Worm (Caenorhabditis elegans): ENCODE data around the gene eif-3.L.

eif-3.L gene

ce11 chrII:5599326-5600044 is 22.8 kb downstream of the eif-3.L start, which contains the start of gene C17G10.10:
C17G10.10 (minus strand) TSS chrII:5599376.
- TF ChIP-seq T22C8.4 (GFP tag; IDR thresholded peaks at IDR 0.05): no peak
- TF ChIP-seq med-1 (GFP tag; optimal IDR thresholded peaks at IDR 0.05; ENCODE audit: insufficient read depth): no peak
- TF ChIP-seq klf-2 (GFP tag; conservative IDR thresholded peaks at IDR 0.05): no peak
- no peak for TF ChIP-seq tab-1 (GFP tag; IDR thresholded peaks at IDR 0.05)
- no peak for TF ChIP-seq ztf-23 (GFP tag; IDR thresholded peaks at IDR 0.05)
- TF ChIP-seq ref-1 (GFP tag; conservative IDR thresholded peaks at IDR 0.05): no peak
- TF ChIP-seq flt-1 (GFP tag; IDR thresholded peaks at IDR 0.05): no peak
- TF ChIP-seq ztf-29 (GFP tag; IDR thresholded peaks at IDR 0.05): no peak
- no peak for TF ChIP-seq cog-1 (tag; optimal IDR thresholded peaks at IDR 0.05)

ce11 chrII:5596247-5596646 is 26.0 kb downstream of the eif-3.L start, which contains the start of gene C17G10.1:
C17G10.1 (plus strand) TSS chrII:5596547.
- no peak for TF ChIP-seq ztf-23 (GFP tag; IDR thresholded peaks at IDR 0.05)
- TF ChIP-seq T22C8.4 (GFP tag; IDR thresholded peaks at IDR 0.05): no peak
- TF ChIP-seq klf-2 (GFP tag; conservative IDR thresholded peaks at IDR 0.05): no peak
- no peak for TF ChIP-seq flt-1 (GFP tag; IDR thresholded peaks at IDR 0.05)
- no peak for TF ChIP-seq tab-1 (GFP tag; IDR thresholded peaks at IDR 0.05)
- TF ChIP-seq ref-1 (GFP tag; conservative IDR thresholded peaks at IDR 0.05): no peak
- no peak for TF ChIP-seq ztf-29 (GFP tag; IDR thresholded peaks at IDR 0.05)

- TF ChIP-seq cog-1 (tag; optimal IDR thresholded peaks at IDR 0.05) (peak; percentile 56), ref-1 (GFP tag; conservative IDR thresholded peaks at IDR 0.05) (no peak), klf-2 (GFP tag; conservative IDR thresholded peaks at IDR 0.05) (0 out of 2 replicates have a peak, but pooled peaks have one; percentile 44)
Measured at ce11 chrII:5594210-5594764, 28.0 kb downstream of the eif-3.L start, which contains the start of gene ttc-4. ttc-4 (plus strand) TSS chrII:5594714.

- peak; percentile 60 for TF ChIP-seq cog-1 (tag; optimal IDR thresholded peaks at IDR 0.05)
- TF ChIP-seq flt-1 (GFP tag; IDR thresholded peaks at IDR 0.05): no peak
- TF ChIP-seq med-1 (GFP tag; optimal IDR thresholded peaks at IDR 0.05; ENCODE audit: insufficient read depth): no peak
- TF ChIP-seq ztf-23 (GFP tag; IDR thresholded peaks at IDR 0.05): 0 out of 2 replicates have a peak, but pooled peaks have one; percentile 10
Measured at ce11 chrII:5593377-5593932, 28.8 kb downstream of the eif-3.L start, which contains the start of gene cdc-14. cdc-14 (minus strand) TSS chrII:5593427.

ce11 chrII:5592857-5593256 is 29.4 kb downstream of the eif-3.L start:
- no peak for TF ChIP-seq klf-2 (GFP tag; conservative IDR thresholded peaks at IDR 0.05)
- TF ChIP-seq T22C8.4 (GFP tag; IDR thresholded peaks at IDR 0.05): no peak
- no peak for TF ChIP-seq ztf-23 (GFP tag; IDR thresholded peaks at IDR 0.05)

- TF ChIP-seq ref-1 (GFP tag; conservative IDR thresholded peaks at IDR 0.05) (no peak), cog-1 (tag; optimal IDR thresholded peaks at IDR 0.05) (no peak), T22C8.4 (GFP tag; IDR thresholded peaks at IDR 0.05) (no peak), tab-1 (GFP tag; IDR thresholded peaks at IDR 0.05) (no peak)
Measured at ce11 chrII:5591558-5591957, 30.7 kb downstream of the eif-3.L start.

- no peak for TF ChIP-seq ref-1 (GFP tag; conservative IDR thresholded peaks at IDR 0.05)
- no peak for TF ChIP-seq T22C8.4 (GFP tag; IDR thresholded peaks at IDR 0.05)
- TF ChIP-seq cog-1 (tag; optimal IDR thresholded peaks at IDR 0.05): no peak
Measured at ce11 chrII:5589690-5590089, 32.6 kb downstream of the eif-3.L start, which contains the start of gene C17G10.13. C17G10.13 (minus strand) TSS chrII:5589790.

ce11 chrII:5587794-5588193 is 34.5 kb downstream of the eif-3.L start:
- no peak for TF ChIP-seq T22C8.4 (GFP tag; IDR thresholded peaks at IDR 0.05)
- TF ChIP-seq cog-1 (tag; optimal IDR thresholded peaks at IDR 0.05): no peak

- TF ChIP-seq tab-1 (GFP tag; IDR thresholded peaks at IDR 0.05): no peak
- TF ChIP-seq T22C8.4 (GFP tag; IDR thresholded peaks at IDR 0.05): no peak
- no peak for TF ChIP-seq ztf-23 (GFP tag; IDR thresholded peaks at IDR 0.05)
- no peak for TF ChIP-seq ztf-29 (GFP tag; IDR thresholded peaks at IDR 0.05)
- TF ChIP-seq klf-2 (GFP tag; conservative IDR thresholded peaks at IDR 0.05): no peak
- no peak for TF ChIP-seq flt-1 (GFP tag; IDR thresholded peaks at IDR 0.05)
- TF ChIP-seq med-1 (GFP tag; optimal IDR thresholded peaks at IDR 0.05; ENCODE audit: insufficient read depth): no peak
- TF ChIP-seq ref-1 (GFP tag; conservative IDR thresholded peaks at IDR 0.05): no peak
- TF ChIP-seq cog-1 (tag; optimal IDR thresholded peaks at IDR 0.05): no peak
Measured at ce11 chrII:5585788-5586187, 36.5 kb downstream of the eif-3.L start, which contains the start of gene lys-8. lys-8 (plus strand) TSS chrII:5586178.

ce11 chrII:5582309-5582708 is 40.0 kb downstream of the eif-3.L start, which contains the start of gene T25E4.2:
T25E4.2 (minus strand) TSS chrII:5582409.
- TF ChIP-seq ztf-23 (GFP tag; IDR thresholded peaks at IDR 0.05) (no peak), T22C8.4 (GFP tag; IDR thresholded peaks at IDR 0.05) (no peak), tab-1 (GFP tag; IDR thresholded peaks at IDR 0.05) (no peak), ref-1 (GFP tag; conservative IDR thresholded peaks at IDR 0.05) (no peak), flt-1 (GFP tag; IDR thresholded peaks at IDR 0.05) (no peak), klf-2 (GFP tag; conservative IDR thresholded peaks at IDR 0.05) (no peak), med-1 (GFP tag; optimal IDR thresholded peaks at IDR 0.05; ENCODE audit: insufficient read depth) (no peak), cog-1 (tag; optimal IDR thresholded peaks at IDR 0.05) (no peak), ztf-29 (GFP tag; IDR thresholded peaks at IDR 0.05) (no peak)
